Fruit fly (Drosophila melanogaster) whole organism, embryonic: ENCODE data around the gene CG17343.

Source experiments
- ATbp ChIP-seq: fragments of 200-800 bp; sonication (Bioruptor generic); optimal IDR thresholded peaks from 2 replicates; lab custom pipeline; 2017; ENCODE audit warnings: missing biosample characterization, mild to moderate bottlenecking, missing genetic modification characterization, missing genetic modification reagents
- Bgb ChIP-seq: fragments of 200-800 bp; sonication (Bioruptor generic); IDR thresholded peaks from 2 replicates; pipeline ENCODE4 v1.3.6; 2022; ENCODE audit warnings: missing biosample characterization, missing genetic modification characterization; ENCODE audit not compliant: partially characterized antibody
- CG10565 ChIP-seq: fragments of 200-800 bp; sonication (Bioruptor generic); optimal IDR thresholded peaks from 3 replicates; lab custom pipeline; 2016; ENCODE audit warnings: missing biosample characterization, mild to moderate bottlenecking, missing genetic modification characterization
- CG11456 ChIP-seq: fragments of 200-800 bp; sonication (Bioruptor generic); IDR thresholded peaks from 3 replicates; pipeline ENCODE4 v1.3.6; 2022; ENCODE audit warnings: missing biosample characterization, missing genetic modification characterization
- CG11504 ChIP-seq: fragments of 200-800 bp; sonication (Bioruptor generic); optimal IDR thresholded peaks from 3 replicates; lab custom pipeline; 2019; ENCODE audit warnings: missing biosample characterization, mild to moderate bottlenecking, missing genetic modification characterization, moderate library complexity
- CG11723 ChIP-seq: fragments of 200-800 bp; sonication (Bioruptor generic); optimal IDR thresholded peaks from 2 replicates; lab custom pipeline; 2017; ENCODE audit warnings: missing biosample characterization, mild to moderate bottlenecking, missing genetic modification characterization
- CG12219 ChIP-seq: fragments of 200-800 bp; sonication (Bioruptor generic); optimal IDR thresholded peaks from 3 replicates; lab custom pipeline; 2018; ENCODE audit warnings: missing biosample characterization, mild to moderate bottlenecking, missing genetic modification characterization
- CG13775 ChIP-seq: fragments of 200-800 bp; sonication (Bioruptor generic); optimal IDR thresholded peaks from 3 replicates; lab custom pipeline; 2017; ENCODE audit warnings: missing biosample characterization, mild to moderate bottlenecking, missing genetic modification characterization
- CG1603 ChIP-seq: fragments of 200-800 bp; sonication (Bioruptor generic); optimal IDR thresholded peaks from 2 replicates; lab custom pipeline; 2019; ENCODE audit warnings: missing biosample characterization, mild to moderate bottlenecking, missing genetic modification characterization, moderate library complexity
- CG17802 ChIP-seq: fragments of 200-800 bp; sonication (Bioruptor generic); optimal IDR thresholded peaks from 2 replicates; lab custom pipeline; 2018; ENCODE audit warnings: missing biosample characterization, mild to moderate bottlenecking, missing genetic modification characterization, moderate library complexity
- CG2678 ChIP-seq: fragments of 200-800 bp; sonication (Bioruptor generic); optimal IDR thresholded peaks from 3 replicates; lab custom pipeline; 2019; ENCODE audit warnings: missing biosample characterization, mild to moderate bottlenecking, missing genetic modification characterization, moderate library complexity
- CG2875 ChIP-seq: fragments of 200-800 bp; sonication (Bioruptor generic); optimal IDR thresholded peaks from 2 replicates; lab custom pipeline; 2017; ENCODE audit warnings: missing biosample characterization, mild to moderate bottlenecking, missing genetic modification characterization, missing genetic modification reagents
- CG31365 ChIP-seq: fragments of 200-800 bp; sonication (Bioruptor generic); optimal IDR thresholded peaks from 2 replicates; lab custom pipeline; 2018; ENCODE audit warnings: missing biosample characterization, mild to moderate bottlenecking, missing genetic modification characterization
- CG32532 ChIP-seq: fragments of 200-800 bp; sonication (Bioruptor generic); IDR thresholded peaks from 2 replicates; pipeline ENCODE4 v1.3.6; 2022; ENCODE audit warnings: missing biosample characterization, missing genetic modification characterization
- CG43689 ChIP-seq: fragments of 200-800 bp; sonication (Bioruptor generic); IDR thresholded peaks from 2 replicates; pipeline ENCODE4 v1.3.6; 2022; ENCODE audit warnings: missing biosample characterization, missing genetic modification characterization
- CG7987 ChIP-seq: fragments of 200-800 bp; sonication (Bioruptor generic); optimal IDR thresholded peaks from 2 replicates; lab custom pipeline; 2018; ENCODE audit warnings: missing biosample characterization, mild to moderate bottlenecking, missing genetic modification characterization, moderate library complexity
- Dad ChIP-seq: fragments of 200-800 bp; sonication (Bioruptor generic); optimal IDR thresholded peaks from 3 replicates; lab custom pipeline; 2016; ENCODE audit warnings: missing biosample characterization, missing genetic modification characterization
- Dbx ChIP-seq: fragments of 200-800 bp; sonication (Bioruptor generic); IDR thresholded peaks from 3 replicates; pipeline ENCODE4 v1.3.6; 2022; ENCODE audit warnings: missing biosample characterization, missing genetic modification characterization
- Doc3 ChIP-seq: fragments of 200-800 bp; sonication (Bioruptor generic); IDR thresholded peaks from 3 replicates; pipeline ENCODE4 v1.3.6; 2022; ENCODE audit warnings: missing biosample characterization, missing genetic modification characterization; ENCODE audit not compliant: partially characterized antibody
- Ets97D ChIP-seq: fragments of 200-800 bp; sonication (Bioruptor generic); optimal IDR thresholded peaks from 3 replicates; lab custom pipeline; 2016; ENCODE audit warnings: missing biosample characterization, missing genetic modification characterization
- HLH3B ChIP-seq: fragments of 200-800 bp; sonication (Bioruptor generic); IDR thresholded peaks from 2 replicates; pipeline ENCODE4 v1.3.6; 2022; ENCODE audit warnings: missing biosample characterization, missing genetic modification characterization
- Hey ChIP-seq: fragments of 200-800 bp; sonication (Bioruptor generic); optimal IDR thresholded peaks from 3 replicates; lab custom pipeline; 2018; ENCODE audit warnings: missing biosample characterization, mild to moderate bottlenecking, missing genetic modification characterization
- HmgD ChIP-seq: fragments of 200-800 bp; sonication (Bioruptor generic); optimal IDR thresholded peaks from 3 replicates; lab custom pipeline; 2016; ENCODE audit warnings: missing biosample characterization, missing genetic modification characterization
- MBD-R2 ChIP-seq: fragments of 200-800 bp; sonication (Bioruptor generic); IDR thresholded peaks from 2 replicates; pipeline ENCODE4 v1.3.6; 2022; ENCODE audit warnings: missing biosample characterization, missing genetic modification characterization
- MTF-1 ChIP-seq: fragments of 200-800 bp; sonication (Bioruptor generic); optimal IDR thresholded peaks from 2 replicates; lab custom pipeline; 2018; ENCODE audit warnings: missing biosample characterization, mild to moderate bottlenecking, missing genetic modification characterization, borderline replicate concordance
- Med ChIP-seq: fragments of 200-800 bp; sonication (Bioruptor generic); peaks from one replicate; lab custom pipeline; 2016; ENCODE audit warnings: missing biosample characterization, missing genetic modification characterization, mild to moderate bottlenecking, inconsistent platforms, moderate library complexity
- Oaz ChIP-seq: fragments of 200-800 bp; sonication (Bioruptor generic); IDR thresholded peaks from 2 replicates; pipeline ENCODE4 v1.3.6; 2022; ENCODE audit warnings: missing biosample characterization, missing genetic modification characterization
- PHDP ChIP-seq: fragments of 200-800 bp; sonication (Bioruptor generic); optimal IDR thresholded peaks from 3 replicates; lab custom pipeline; 2018; ENCODE audit warnings: missing biosample characterization, mild to moderate bottlenecking, missing genetic modification characterization, moderate library complexity
- Poxn ChIP-seq: fragments of 200-800 bp; sonication (Bioruptor generic); IDR thresholded peaks from 2 replicates; pipeline ENCODE4 v1.3.6; 2022; ENCODE audit warnings: missing biosample characterization, missing genetic modification characterization
- Ravus ChIP-seq: fragments of 200-800 bp; sonication (Bioruptor generic); IDR thresholded peaks from 2 replicates; pipeline ENCODE4 v1.3.6; 2022; ENCODE audit warnings: missing biosample characterization, missing genetic modification characterization
- Xbp1 ChIP-seq: fragments of 200-800 bp; sonication (Bioruptor generic); optimal IDR thresholded peaks from 3 replicates; lab custom pipeline; 2016; ENCODE audit warnings: missing biosample characterization, mild to moderate bottlenecking, missing genetic modification characterization
- bowl ChIP-seq: fragments of 200-800 bp; sonication (Bioruptor generic); IDR thresholded peaks from 2 replicates; pipeline ENCODE4 v1.3.6; 2022; ENCODE audit warnings: missing biosample characterization, missing genetic modification characterization
- bsh ChIP-seq, 2 experiments: fragments of 200-800 bp; sonication (Bioruptor generic); optimal IDR thresholded peaks; 2 replicates each; lab custom pipeline; 2017 to 2018; ENCODE audit warnings: mild to moderate bottlenecking in 2 of 2, missing biosample characterization in 2 of 2, missing genetic modification characterization in 2 of 2, moderate library complexity in 1 of 2
- ci ChIP-seq: fragments of 200-800 bp; sonication (Bioruptor generic); IDR thresholded peaks from 3 replicates; pipeline ENCODE4 v1.3.6; 2022; ENCODE audit warnings: missing biosample characterization, missing genetic modification characterization
- en ChIP-seq: fragments of 200-800 bp; sonication (Bioruptor generic); optimal IDR thresholded peaks from 2 replicates; lab custom pipeline; 2016; ENCODE audit warnings: missing biosample characterization, missing genetic modification characterization
- gem ChIP-seq: fragments of 200-800 bp; sonication (Bioruptor generic); optimal IDR thresholded peaks from 2 replicates; lab custom pipeline; 2019; ENCODE audit warnings: missing biosample characterization, mild to moderate bottlenecking, missing genetic modification characterization, moderate library complexity
- lov ChIP-seq, 2 experiments: fragments of 200-800 bp in 1 of 2; fragments of >200 bp in 1 of 2; sonication (Bioruptor generic) in 1 of 2; IDR thresholded peaks in 1 of 2; optimal IDR thresholded peaks in 1 of 2; 2 replicates in 1 of 2; 3 replicates in 1 of 2; pipeline versions ENCODE4 v1.3.6 to Lab custom; 2017 to 2022; ENCODE audit warnings: missing biosample characterization in 1 of 2, missing genetic modification characterization in 1 of 2
- mirr ChIP-seq: fragments of 200-800 bp; sonication (Bioruptor generic); optimal IDR thresholded peaks from 3 replicates; lab custom pipeline; 2018; ENCODE audit warnings: missing biosample characterization, mild to moderate bottlenecking, missing genetic modification characterization
- org-1 ChIP-seq: fragments of 200-800 bp; sonication (Bioruptor generic); optimal IDR thresholded peaks from 2 replicates; lab custom pipeline; 2017; ENCODE audit warnings: missing biosample characterization, missing genetic modification characterization
- pho ChIP-seq: fragments of 200-800 bp; sonication (Bioruptor generic); optimal IDR thresholded peaks from 2 replicates; lab custom pipeline; 2016; ENCODE audit warnings: missing biosample characterization, missing genetic modification characterization
- run ChIP-seq: fragments of 200-800 bp; sonication (Bioruptor generic); optimal IDR thresholded peaks from 3 replicates; lab custom pipeline; 2018; ENCODE audit warnings: missing biosample characterization, mild to moderate bottlenecking, missing genetic modification characterization
- sna ChIP-seq: fragments of 200-800 bp; sonication (Bioruptor generic); IDR thresholded peaks from 2 replicates; pipeline ENCODE4 v1.3.6; 2022; ENCODE audit warnings: missing biosample characterization, missing genetic modification characterization; ENCODE audit not compliant: partially characterized antibody
- so ChIP-seq: fragments of 200-800 bp; sonication (Bioruptor generic); IDR thresholded peaks from 3 replicates; pipeline ENCODE4 v1.3.6; 2022; ENCODE audit warnings: missing biosample characterization, missing genetic modification characterization
- stwl ChIP-seq: fragments of 200-800 bp; sonication (Bioruptor generic); optimal IDR thresholded peaks from 3 replicates; lab custom pipeline; 2018; ENCODE audit warnings: missing biosample characterization, mild to moderate bottlenecking, missing genetic modification characterization, moderate library complexity
- sug ChIP-seq: fragments of 200-800 bp; optimal IDR thresholded peaks from 2 replicates; lab custom pipeline; 2019; ENCODE audit warnings: missing biosample characterization, mild to moderate bottlenecking, missing genetic modification characterization, moderate library complexity
- tgo ChIP-seq: fragments of 200-800 bp; sonication (Bioruptor generic); IDR thresholded peaks from 3 replicates; pipeline ENCODE4 v1.3.6; 2022; ENCODE audit warnings: missing biosample characterization, missing genetic modification characterization
- unpg ChIP-seq: fragments of 200-800 bp; sonication (Bioruptor generic); optimal IDR thresholded peaks from 3 replicates; lab custom pipeline; 2018; ENCODE audit warnings: missing biosample characterization, mild to moderate bottlenecking, missing genetic modification characterization, moderate library complexity
- wek ChIP-seq: fragments of 200-800 bp; sonication (Bioruptor generic); optimal IDR thresholded peaks from 3 replicates; lab custom pipeline; 2018; ENCODE audit warnings: missing biosample characterization, mild to moderate bottlenecking, missing genetic modification characterization, moderate library complexity

The CG17343 gene

DNA sequence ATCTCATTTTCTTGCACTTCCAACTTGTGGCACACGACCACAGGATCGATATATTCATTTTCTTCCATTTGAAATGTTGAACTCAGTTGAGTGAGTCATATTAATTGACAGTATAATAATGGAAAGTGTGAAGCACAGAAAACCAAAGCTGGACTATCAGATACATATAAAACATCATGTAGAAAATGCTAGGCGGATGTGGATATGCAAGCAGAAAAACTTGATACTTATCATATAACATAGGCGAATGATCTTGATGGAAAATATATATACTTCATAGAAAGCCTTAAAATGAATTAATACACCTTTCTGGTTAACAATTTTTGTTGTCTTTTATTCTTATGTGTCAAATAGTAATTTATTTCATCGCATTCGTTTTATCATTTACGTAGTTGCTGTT is 14.2 kb downstream of the CG17343 start, which contains the start of gene CG10700:
Gene CG10700 (minus strand): TSS at position 101 of the 400 bp plus-strand sequence.
- TF ChIP-seq CG17802 (no peak), gem (no peak), so (GFP tag; lab: Robert Waterston, UW) (no peak), CG11723 (no peak), Bgb (GFP tag; lab: Robert Waterston, UW) (no peak), Hey (tag; lab: Kevin White, UChicago) (no peak), Oaz (GFP tag; lab: Robert Waterston, UW) (no peak), PHDP (tag; lab: Kevin White, UChicago) (no peak), Xbp1 (GFP tag; lab: Kevin White, UChicago) (no peak)

dm6 chr2L:19079742-19080141 is 15.0 kb downstream of the CG17343 start:
- TF ChIP-seq CG2678 (tag; lab: Kevin White, UChicago) (no peak), CG11504 (tag; lab: Kevin White, UChicago) (peak; percentile 99), HmgD (GFP tag; lab: Kevin White, UChicago) (no peak), unpg (GFP tag; lab: Kevin White, UChicago) (peak; percentile 10), org-1 (peak; percentile 7), HLH3B (0 out of 2 replicates have a peak, but pooled peaks have one; percentile 4), MBD-R2 (GFP tag; lab: Robert Waterston, UW) (0 out of 2 replicates have a peak, but pooled peaks have one; percentile 21), CG13775 (GFP tag; lab: Kevin White, UChicago) (no peak), Doc3 (GFP tag; lab: Robert Waterston, UW) (0 out of 3 replicates have a peak, but pooled peaks have one; percentile 24), run (tag; lab: Kevin White, UChicago) (no peak), en (GFP tag; lab: Kevin White, UChicago) (no peak), Dbx (no peak), CG43689 (GFP tag; lab: Robert Waterston, UW) (peak; percentile 41; the same call in 1 of the 2 replicates), ci (peak; percentile 88), Ets97D (GFP tag; lab: Kevin White, UChicago) (peak; percentile 59), CG1603 (tag; lab: Kevin White, UChicago) (peak; percentile 33), Poxn (no peak), CG2875 (GFP tag; lab: Kevin White, UChicago) (no peak), ATbp (peak; percentile 5), MTF-1 (GFP tag; lab: Kevin White, UChicago) (peak; percentile 27), Dad (GFP tag; lab: Kevin White, UChicago) (no peak), Ravus (GFP tag; lab: Robert Waterston, UW) (no peak), lov (optimal IDR thresholded peaks at IDR 0.05; lab: Kevin White, UChicago) (no peak), lov (GFP tag; IDR thresholded peaks at IDR 0.05; lab: Robert Waterston, UW) (0 out of 3 replicates have a peak, but pooled peaks have one; percentile 47), stwl (tag; lab: Kevin White, UChicago) (peak; percentile 65), mirr (no peak), Med (GFP tag; lab: Kevin White, UChicago) (peak; percentile 61), bowl (GFP tag; lab: Robert Waterston, UW) (peak; percentile 18; the same call in 1 of the 2 replicates), CG7987 (GFP tag; lab: Kevin White, UChicago) (no peak), CG31365 (tag; lab: Kevin White, UChicago) (no peak), pho (GFP tag; lab: Kevin White, UChicago) (no peak), CG11456 (GFP tag; lab: Robert Waterston, UW) (no peak), CG12219 (GFP tag; lab: Kevin White, UChicago) (peak; percentile 25), CG32532 (GFP tag; lab: Robert Waterston, UW) (no peak), tgo (GFP tag; lab: Robert Waterston, UW) (no peak), wek (GFP tag; lab: Kevin White, UChicago) (peak; percentile 16), CG10565 (GFP tag; lab: Kevin White, UChicago) (no peak), sna (GFP tag; lab: Robert Waterston, UW) (peak; percentile 35; the same call in 1 of the 2 replicates), sug (no peak), bsh (GFP tag; optimal IDR thresholded peaks at IDR 0.05; lab: Kevin White, UChicago) (peak in 1 of 2 experiments; percentile 22)
